Fruit fly (Drosophila melanogaster) whole organism, wandering third instar larva: ENCODE data around the gene Pi3K68D.

ENCODE experiments used
- Abd-B ChIP-seq: fragments of >200 bp; optimal IDR thresholded peaks from 2 replicates; lab custom pipeline; 2017; ENCODE audit warnings: missing biosample characterization, missing genetic modification characterization
- CG32264 ChIP-seq: fragments of 200-800 bp; sonication (Bioruptor generic); optimal IDR thresholded peaks from 2 replicates; lab custom pipeline; 2016; ENCODE audit warnings: missing biosample characterization, missing genetic modification characterization
- Hr78 ChIP-seq: fragments of >200 bp; optimal IDR thresholded peaks from 2 replicates; lab custom pipeline; 2017; ENCODE audit warnings: missing biosample characterization, missing genetic modification characterization
- Vsx2 ChIP-seq: fragments of 200-300, 225-300 bp; sonication (Bioruptor generic); optimal IDR thresholded peaks from 2 replicates; lab custom pipeline; 2018; ENCODE audit warnings: missing biosample characterization, missing genetic modification characterization; ENCODE audit not compliant: partially characterized antibody
- br ChIP-seq: fragments of 200-800 bp; sonication (Bioruptor generic); optimal IDR thresholded peaks from 2 replicates; lab custom pipeline; 2016; ENCODE audit warnings: missing biosample characterization, missing genetic modification characterization
- dmrt93B ChIP-seq: fragments of 200-800 bp; sonication (Bioruptor generic); optimal IDR thresholded peaks from 2 replicates; lab custom pipeline; 2018; ENCODE audit warnings: missing biosample characterization, mild to moderate bottlenecking, missing genetic modification characterization
- rgr ChIP-seq: fragments of 200-800 bp; sonication (Bioruptor generic); optimal IDR thresholded peaks from 3 replicates; lab custom pipeline; 2016; ENCODE audit warnings: missing biosample characterization, mild to moderate bottlenecking, missing genetic modification characterization
- usp ChIP-seq: fragments of >200 bp; optimal IDR thresholded peaks from 2 replicates; lab custom pipeline; 2017; ENCODE audit warnings: missing biosample characterization, missing genetic modification characterization

dm6 chr3L:11785291-11785690 is 4.5 kb downstream of the Pi3K68D start:
- TF ChIP-seq br (no peak), dmrt93B (GFP tag; lab: Kevin White, UChicago) (no peak), Hr78 (no peak), Abd-B (GFP tag; lab: Kevin White, UChicago) (no peak), usp (GFP tag; lab: Kevin White, UChicago) (no peak), CG32264 (GFP tag; lab: Kevin White, UChicago) (no peak), Vsx2 (GFP tag; lab: Kevin White, UChicago) (no peak), rgr (GFP tag; lab: Kevin White, UChicago) (peak; percentile 56)
